Worm (Caenorhabditis elegans) whole organism, L4 larva: Measurements from ENCODE around the gene wdr-60.

Experiments used
- F10B5.3 ChIP-seq: sonication (generic microtip); optimal IDR thresholded peaks from 2 replicates; lab custom pipeline; 2016; ENCODE audit warnings: mild to moderate bottlenecking, missing genetic modification characterization, missing compliant biosample characterization
- F37D6.2 ChIP-seq: sonication (generic microtip); optimal IDR thresholded peaks from 2 replicates; lab custom pipeline; 2016; ENCODE audit warnings: mild to moderate bottlenecking, missing genetic modification characterization, missing compliant biosample characterization
- Y105C5A.15 ChIP-seq: fragments of 200-800 bp; sonication (Bioruptor generic); IDR thresholded peaks from 2 replicates; pipeline ENCODE4 v1.3.6; 2022; ENCODE audit warnings: missing genetic modification characterization, missing compliant biosample characterization
- ZK337.2 ChIP-seq: fragments of 200-800 bp; sonication (Bioruptor generic); IDR thresholded peaks from 2 replicates; pipeline ENCODE4 v1.3.6; 2022; ENCODE audit warnings: missing genetic modification reagents, missing genetic modification characterization, missing compliant biosample characterization
- aha-1 ChIP-seq: fragments of 150-350 bp; peaks from one replicate; lab custom pipeline; 2014; ENCODE audit warnings: missing biosample characterization, missing genetic modification characterization
- ama-1 ChIP-seq: fragments of 150-350 bp; optimal IDR thresholded peaks from 2 replicates; lab custom pipeline; 2014; ENCODE audit warnings: inconsistent platforms, mixed read lengths
- ceh-28 ChIP-seq: fragments of 150-350 bp; optimal IDR thresholded peaks from 2 replicates; lab custom pipeline; 2014; ENCODE audit warnings: missing biosample characterization, missing genetic modification reagents, missing genetic modification characterization
- ceh-82 ChIP-seq: sonication (generic microtip); optimal IDR thresholded peaks from 2 replicates; lab custom pipeline; 2017; ENCODE audit warnings: missing biosample characterization, missing genetic modification characterization
- daf-16 ChIP-seq, 3 experiments: sonication (generic microtip); optimal IDR thresholded peaks; 2 replicates each; lab custom pipeline; 2016 to 2017; ENCODE audit warnings: missing genetic modification characterization in 3 of 3, missing genetic modification reagents in 3 of 3, mild to moderate bottlenecking in 2 of 3, missing compliant biosample characterization in 2 of 3, missing biosample characterization in 1 of 3, moderate library complexity in 1 of 3
- daf-19 ChIP-seq: fragments of 200-800 bp; sonication (Bioruptor generic); conservative IDR thresholded peaks from 2 replicates; pipeline ENCODE4 v1.3.6; 2022; ENCODE audit warnings: missing genetic modification characterization, missing compliant biosample characterization
- dmd-6 ChIP-seq: fragments of 200-800 bp; sonication (Bioruptor generic); IDR thresholded peaks from 2 replicates; pipeline ENCODE4 v1.3.6; 2022; ENCODE audit warnings: missing genetic modification reagents, missing genetic modification characterization, missing compliant biosample characterization
- dpl-1 ChIP-seq: fragments of 150-350 bp; optimal IDR thresholded peaks from 2 replicates; lab custom pipeline; 2014; ENCODE audit warnings: missing biosample characterization, missing genetic modification reagents, missing genetic modification characterization
- duxl-1 ChIP-seq: sonication (generic microtip); optimal IDR thresholded peaks from 2 replicates; lab custom pipeline; 2016; ENCODE audit warnings: mild to moderate bottlenecking, missing genetic modification characterization, moderate library complexity, missing compliant biosample characterization; ENCODE audit not compliant: poor library complexity
- dve-1 ChIP-seq: sonication (generic microtip); optimal IDR thresholded peaks from 2 replicates; lab custom pipeline; 2017; ENCODE audit warnings: antibody characterized with exemption, mild to moderate bottlenecking, missing genetic modification characterization, missing compliant biosample characterization; ENCODE audit not compliant: insufficient read depth
- fkh-10 ChIP-seq: fragments of 150-350 bp; optimal IDR thresholded peaks from 2 replicates; lab custom pipeline; 2014; ENCODE audit warnings: missing biosample characterization, missing genetic modification reagents, missing genetic modification characterization
- gei-8 ChIP-seq: fragments of 200-800 bp; sonication (Bioruptor generic); optimal IDR thresholded peaks from 2 replicates; lab custom pipeline; 2018; ENCODE audit warnings: mild to moderate bottlenecking, missing genetic modification characterization, missing compliant biosample characterization
- hlh-11 ChIP-seq: fragments of 200-800 bp; sonication (Bioruptor generic); optimal IDR thresholded peaks from 2 replicates; lab custom pipeline; 2018; ENCODE audit warnings: mild to moderate bottlenecking, missing genetic modification characterization, missing compliant biosample characterization
- hlh-30 ChIP-seq: sonication (generic microtip); optimal IDR thresholded peaks from 2 replicates; lab custom pipeline; 2017; ENCODE audit warnings: antibody characterized with exemption, mild to moderate bottlenecking, missing genetic modification characterization, missing compliant biosample characterization; ENCODE audit not compliant: insufficient read depth
- hmg-1.1 ChIP-seq: fragments of 200-800 bp; sonication (Bioruptor generic); IDR thresholded peaks from 2 replicates; pipeline ENCODE4 v1.3.6; 2022; ENCODE audit warnings: missing genetic modification reagents, missing genetic modification characterization, missing compliant biosample characterization
- lim-7 ChIP-seq: fragments of 200-800 bp; sonication (Bioruptor generic); IDR thresholded peaks from 2 replicates; pipeline ENCODE4 v1.3.6; 2022; ENCODE audit warnings: missing genetic modification characterization, missing compliant biosample characterization
- lin-13 ChIP-seq: fragments of 150-350 bp; optimal IDR thresholded peaks from 2 replicates; lab custom pipeline; 2014; ENCODE audit warnings: missing biosample characterization, missing genetic modification reagents, missing genetic modification characterization
- lin-38 ChIP-seq: fragments of 200-800 bp; sonication (Bioruptor generic); IDR thresholded peaks from 2 replicates; pipeline ENCODE4 v1.3.6; 2022; ENCODE audit warnings: missing genetic modification reagents, missing genetic modification characterization, missing compliant biosample characterization
- lsy-2 ChIP-seq, 2 experiments: fragments of 150-350 bp in 1 of 2; sonication (generic microtip) in 1 of 2; optimal IDR thresholded peaks; 2 replicates each; lab custom pipeline; 2014 to 2017; ENCODE audit warnings: missing biosample characterization in 2 of 2, missing genetic modification characterization in 2 of 2
- mdl-1 ChIP-seq, 2 experiments: fragments of 150-350 bp in 1 of 2; sonication (generic microtip) in 1 of 2; optimal IDR thresholded peaks; 2 replicates each; lab custom pipeline; 2014 to 2017; ENCODE audit warnings: missing biosample characterization in 2 of 2, missing genetic modification characterization in 2 of 2
- mdt-29 ChIP-seq: fragments of 200-800 bp; sonication (Bioruptor generic); IDR thresholded peaks from 2 replicates; pipeline ENCODE4 v1.3.6; 2022; ENCODE audit warnings: missing genetic modification reagents, missing genetic modification characterization, missing compliant biosample characterization
- mep-1 ChIP-seq: fragments of 150-350 bp; sonication (generic microtip); optimal IDR thresholded peaks from 3 replicates; lab custom pipeline; 2014; ENCODE audit warnings: missing biosample characterization, missing genetic modification characterization
- mes-2 ChIP-seq: sonication (generic microtip); optimal IDR thresholded peaks from 2 replicates; lab custom pipeline; 2016; ENCODE audit warnings: missing genotype, mild to moderate bottlenecking, missing genetic modification characterization, missing compliant biosample characterization; ENCODE audit not compliant: poor library complexity, severe bottlenecking
- mxl-3 ChIP-seq: fragments of 200-800 bp; sonication (Bioruptor generic); optimal IDR thresholded peaks from 2 replicates; lab custom pipeline; 2018; ENCODE audit warnings: mild to moderate bottlenecking, missing genetic modification characterization, missing compliant biosample characterization
- nhr-11 ChIP-seq: fragments of 150-350 bp; optimal IDR thresholded peaks from 2 replicates; lab custom pipeline; 2014; ENCODE audit warnings: missing biosample characterization, missing genetic modification characterization
- nhr-111 ChIP-seq: fragments of 200-800 bp; sonication (Bioruptor generic); optimal IDR thresholded peaks from 2 replicates; lab custom pipeline; 2018; ENCODE audit warnings: mild to moderate bottlenecking, missing genetic modification characterization, missing compliant biosample characterization
- nhr-28 ChIP-seq: fragments of 150-350 bp; optimal IDR thresholded peaks from 2 replicates; lab custom pipeline; 2014; ENCODE audit warnings: missing biosample characterization, missing genetic modification characterization
- nhr-41 ChIP-seq: fragments of 200-800 bp; sonication (Bioruptor generic); IDR thresholded peaks from 2 replicates; pipeline ENCODE4 v1.3.6; 2022; ENCODE audit warnings: missing genetic modification reagents, missing genetic modification characterization, missing compliant biosample characterization
- nhr-6 ChIP-seq: fragments of 150-350 bp; optimal IDR thresholded peaks from 2 replicates; lab custom pipeline; 2014; ENCODE audit warnings: missing biosample characterization, missing genetic modification characterization
- nhr-77 ChIP-seq: fragments of 150-350 bp; optimal IDR thresholded peaks from 2 replicates; lab custom pipeline; 2014; ENCODE audit warnings: missing biosample characterization, missing genetic modification characterization
- pha-4 ChIP-seq, 2 experiments: fragments of 150-350 bp in 1 of 2; fragments of 200-800 bp in 1 of 2; sonication (Bioruptor generic) in 1 of 2; IDR thresholded peaks in 1 of 2; optimal IDR thresholded peaks in 1 of 2; 2 replicates each; pipeline versions ENCODE4 v1.3.6 to Lab custom; 2014 to 2022; ENCODE audit warnings: missing genetic modification characterization in 2 of 2, missing genetic modification reagents in 2 of 2, missing biosample characterization in 1 of 2, missing compliant biosample characterization in 1 of 2
- rbr-2 ChIP-seq: sonication (generic microtip); optimal IDR thresholded peaks from 2 replicates; lab custom pipeline; 2016; ENCODE audit warnings: missing genotype, missing genetic modification characterization, missing compliant biosample characterization
- set-16 ChIP-seq: fragments of 200-800 bp; sonication (Bioruptor generic); IDR thresholded peaks from 2 replicates; pipeline ENCODE4 v1.3.6; 2022; ENCODE audit warnings: missing genetic modification reagents, missing genetic modification characterization, missing compliant biosample characterization
- skn-1 ChIP-seq: fragments of 150-350 bp; optimal IDR thresholded peaks from 2 replicates; lab custom pipeline; 2014; ENCODE audit warnings: missing biosample characterization, missing genetic modification characterization
- tag-97 ChIP-seq: fragments of 200-800 bp; sonication (Bioruptor generic); IDR thresholded peaks from 2 replicates; pipeline ENCODE4 v1.3.6; 2022; ENCODE audit warnings: missing genetic modification characterization, missing compliant biosample characterization
- unc-130 ChIP-seq: sonication (generic microtip); optimal IDR thresholded peaks from 2 replicates; lab custom pipeline; 2016; ENCODE audit warnings: missing genetic modification reagents, missing genetic modification characterization, missing compliant biosample characterization
- unc-62 ChIP-seq, 3 experiments: fragments of 150-350 bp in 1 of 3; sonication (generic microtip); optimal IDR thresholded peaks in 2 of 3; peaks in 1 of 3; 1 replicate in 1 of 3; 2 replicates in 2 of 3; lab custom pipeline; 2014 to 2017; ENCODE audit warnings: missing biosample characterization in 3 of 3, missing genetic modification characterization in 3 of 3, missing genetic modification reagents in 3 of 3, missing genotype in 1 of 3
- vab-7 ChIP-seq: fragments of 200-800 bp; sonication (Bioruptor generic); IDR thresholded peaks from 2 replicates; pipeline ENCODE4 v1.3.6; 2022; ENCODE audit warnings: missing genetic modification reagents, missing genetic modification characterization, missing compliant biosample characterization
- zfp-2 ChIP-seq: sonication (generic microtip); optimal IDR thresholded peaks from 2 replicates; lab custom pipeline; 2016; ENCODE audit warnings: mild to moderate bottlenecking, missing genetic modification characterization, missing compliant biosample characterization
- zfp-3 ChIP-seq: fragments of 200-800 bp; sonication (Bioruptor generic); conservative IDR thresholded peaks from 2 replicates; pipeline ENCODE4 v1.3.6; 2022; ENCODE audit warnings: missing genetic modification reagents, missing genetic modification characterization, missing compliant biosample characterization
- zip-11 ChIP-seq: fragments of 200-800 bp; sonication (Bioruptor generic); IDR thresholded peaks from 2 replicates; pipeline ENCODE4 v1.3.6; 2022; ENCODE audit warnings: missing genetic modification characterization, missing compliant biosample characterization
- ztf-11 ChIP-seq: fragments of 150-350 bp; optimal IDR thresholded peaks from 2 replicates; lab custom pipeline; 2014; ENCODE audit warnings: missing biosample characterization, missing genetic modification characterization
- ztf-7 ChIP-seq: fragments of 150-350 bp; optimal IDR thresholded peaks from 2 replicates; lab custom pipeline; 2014; ENCODE audit warnings: missing biosample characterization, missing genetic modification characterization

The wdr-60 gene

DNA sequence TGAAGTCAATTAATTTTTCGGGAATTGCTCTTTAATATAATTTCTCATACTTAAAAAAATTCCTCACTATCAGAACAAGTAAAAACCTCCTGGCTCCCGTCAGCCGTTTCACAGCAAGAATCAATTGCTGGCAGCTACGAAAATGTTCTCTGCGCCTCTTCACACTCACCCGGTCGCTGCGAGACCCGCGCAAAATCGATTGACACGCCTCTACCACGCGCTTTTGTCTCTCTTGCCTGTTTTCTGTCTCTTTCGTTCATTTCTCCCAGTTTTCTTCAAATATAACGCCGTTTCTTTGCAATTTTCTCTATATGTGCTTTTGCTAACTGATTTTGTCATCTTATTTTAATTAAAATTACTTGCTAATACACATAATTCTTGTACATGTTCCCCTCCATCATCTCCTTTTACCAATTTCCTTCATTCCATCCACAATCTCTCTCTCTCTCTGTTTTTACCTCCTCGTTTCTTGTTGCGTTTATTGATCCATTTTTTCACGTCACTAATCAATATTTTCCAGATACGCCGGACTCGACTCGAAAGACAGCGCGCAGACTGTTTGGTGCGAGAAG lies 37.5 kb downstream of the wdr-60 start, which contains the start of gene pcf-11:
TSS of gene pcf-11 (plus strand) at position 522 of the 572 bp plus-strand sequence.
- TF ChIP-seq dve-1 (tag; lab: Kevin White, UChicago) (peak; percentile 53), gei-8 (no peak), mdl-1 (tag; optimal IDR thresholded peaks at IDR 0.05; lab: Kevin White, UChicago) (peak; percentile 45 to 80), mdt-29 (GFP tag; lab: Robert Waterston, UW) (0 out of 2 replicates have a peak, but pooled peaks have one; percentile 6), rbr-2 (peak; percentile 34), fkh-10 (no peak), nhr-77 (tag; lab: Kevin White, UChicago) (peak; percentile 52), nhr-111 (GFP tag; lab: Kevin White, UChicago) (no peak), tag-97 (GFP tag; lab: Robert Waterston, UW) (no peak), pha-4 (GFP tag; IDR thresholded peaks at IDR 0.05; lab: Robert Waterston, UW) (no peak), pha-4 (tag; optimal IDR thresholded peaks at IDR 0.05; lab: Kevin White, UChicago) (no peak), nhr-41 (GFP tag; lab: Robert Waterston, UW) (no peak), ZK337.2 (GFP tag; lab: Robert Waterston, UW) (no peak), unc-130 (peak; percentile 7), nhr-6 (tag; lab: Kevin White, UChicago) (peak; percentile 50), hmg-1.1 (GFP tag; lab: Robert Waterston, UW) (peak; percentile 62), daf-16 (GFP tag; optimal IDR thresholded peaks at IDR 0.05; lab: Kevin White, UChicago) (no peak), daf-16 (tag; optimal IDR thresholded peaks at IDR 0.05; lab: Kevin White, UChicago) (peak; percentile 27), zip-11 (GFP tag; lab: Robert Waterston, UW) (no peak), duxl-1 (tag; lab: Kevin White, UChicago) (no peak), ceh-82 (tag; lab: Kevin White, UChicago) (no peak), nhr-11 (tag; lab: Kevin White, UChicago) (peak; percentile 41), dpl-1 (GFP tag; lab: Kevin White, UChicago) (peak; percentile 61), vab-7 (GFP tag; lab: Robert Waterston, UW) (no peak), hlh-11 (tag; lab: Kevin White, UChicago) (peak; percentile 64), mep-1 (tag; lab: Kevin White, UChicago) (peak; percentile 64), ztf-7 (no peak), Y105C5A.15 (no peak), lin-38 (GFP tag; lab: Robert Waterston, UW) (peak; percentile 50), hlh-30 (tag; lab: Kevin White, UChicago) (peak; percentile 95), nhr-28 (tag; lab: Kevin White, UChicago) (peak; percentile 50), F37D6.2 (tag; lab: Kevin White, UChicago) (no peak), ceh-28 (peak; percentile 58), lin-13 (GFP tag; lab: Kevin White, UChicago) (peak; percentile 68), lim-7 (GFP tag; lab: Robert Waterston, UW) (no peak), aha-1 (tag; lab: Kevin White, UChicago) (peak; percentile 86), mes-2 (peak; percentile 75), zfp-3 (no peak), ama-1 (lab: Kevin White, UChicago) (peak; percentile 90), mxl-3 (peak; percentile 81), set-16 (GFP tag; lab: Robert Waterston, UW) (peak; percentile 33; the same call in 1 of the 2 replicates), F10B5.3 (tag; lab: Kevin White, UChicago) (no peak), zfp-2 (tag; lab: Kevin White, UChicago) (no peak), unc-62 (GFP tag; optimal IDR thresholded peaks at IDR 0.05 in 1 of 2; lab: Kevin White, UChicago) (no peak), unc-62 (tag; optimal IDR thresholded peaks at IDR 0.05; lab: Kevin White, UChicago) (no peak), skn-1 (no peak), daf-19 (GFP tag; lab: Robert Waterston, UW) (no peak), lsy-2 (tag; optimal IDR thresholded peaks at IDR 0.05; lab: Kevin White, UChicago) (peak; percentile 24 to 65), dmd-6 (peak; percentile 13; the same call in 1 of the 2 replicates), ztf-11 (no peak)
